Fruit fly (Drosophila melanogaster): ENCODE measurements around the gene Swip-1.

Swip-1 gene

DNA sequence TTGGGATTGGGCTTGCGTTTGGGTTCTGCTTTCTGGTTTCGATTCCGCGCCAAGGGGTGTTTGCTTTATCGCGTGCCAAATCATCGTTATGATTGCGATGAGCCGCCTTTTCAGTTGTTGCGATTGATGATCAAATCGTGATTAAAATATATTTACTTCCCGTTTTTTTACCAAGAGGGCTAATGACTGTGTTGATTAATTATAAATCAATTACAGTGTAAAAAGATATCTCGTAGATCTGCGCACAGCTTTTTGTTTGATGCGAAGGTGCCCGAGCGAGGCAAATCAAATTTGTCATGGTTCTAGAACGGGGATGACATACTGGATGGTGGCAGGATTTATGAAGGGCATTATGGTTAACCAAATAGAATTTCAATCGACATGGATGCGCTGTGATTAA, 53.2 kb downstream of the Swip-1 start:
- no peak for TF ChIP-seq gl (tag; optimal IDR thresholded peaks at IDR 0.05)
- TF ChIP-seq CG17806 (tag; optimal IDR thresholded peaks at IDR 0.05) = no peak
- TF ChIP-seq CG12605 (GFP tag; IDR thresholded peaks at IDR 0.05) = no peak
- TF ChIP-seq CG8301 (tag; optimal IDR thresholded peaks at IDR 0.05) = no peak
- TF ChIP-seq EcR (GFP tag; optimal IDR thresholded peaks at IDR 0.05) = no peak
- TF ChIP-seq CG9948 (tag; optimal IDR thresholded peaks at IDR 0.05) = no peak
- TF ChIP-seq CG4496 (GFP tag; IDR thresholded peaks at IDR 0.05) = no peak
- no peak for TF ChIP-seq Ets98B (GFP tag; IDR thresholded peaks at IDR 0.05)
- no peak for TF ChIP-seq CG32121 (GFP tag; IDR thresholded peaks at IDR 0.05)
- TF ChIP-seq D1 (tag; optimal IDR thresholded peaks at IDR 0.05) = no peak
- TF ChIP-seq CG13204 (GFP tag; optimal IDR thresholded peaks at IDR 0.05) = no peak
- TF ChIP-seq fd96Ca (GFP tag; IDR thresholded peaks at IDR 0.05) = no peak
- no peak for TF ChIP-seq CG10348 (GFP tag; IDR thresholded peaks at IDR 0.05)
- no peak for TF ChIP-seq CG34367 (tag; optimal IDR thresholded peaks at IDR 0.05)
- TF ChIP-seq CG8159 (tag; optimal IDR thresholded peaks at IDR 0.05) = no peak
- TF ChIP-seq Pif1B (GFP tag; optimal IDR thresholded peaks at IDR 0.05) = no peak
- no peak for TF ChIP-seq CG15710 (tag; optimal IDR thresholded peaks at IDR 0.05)

DNA sequence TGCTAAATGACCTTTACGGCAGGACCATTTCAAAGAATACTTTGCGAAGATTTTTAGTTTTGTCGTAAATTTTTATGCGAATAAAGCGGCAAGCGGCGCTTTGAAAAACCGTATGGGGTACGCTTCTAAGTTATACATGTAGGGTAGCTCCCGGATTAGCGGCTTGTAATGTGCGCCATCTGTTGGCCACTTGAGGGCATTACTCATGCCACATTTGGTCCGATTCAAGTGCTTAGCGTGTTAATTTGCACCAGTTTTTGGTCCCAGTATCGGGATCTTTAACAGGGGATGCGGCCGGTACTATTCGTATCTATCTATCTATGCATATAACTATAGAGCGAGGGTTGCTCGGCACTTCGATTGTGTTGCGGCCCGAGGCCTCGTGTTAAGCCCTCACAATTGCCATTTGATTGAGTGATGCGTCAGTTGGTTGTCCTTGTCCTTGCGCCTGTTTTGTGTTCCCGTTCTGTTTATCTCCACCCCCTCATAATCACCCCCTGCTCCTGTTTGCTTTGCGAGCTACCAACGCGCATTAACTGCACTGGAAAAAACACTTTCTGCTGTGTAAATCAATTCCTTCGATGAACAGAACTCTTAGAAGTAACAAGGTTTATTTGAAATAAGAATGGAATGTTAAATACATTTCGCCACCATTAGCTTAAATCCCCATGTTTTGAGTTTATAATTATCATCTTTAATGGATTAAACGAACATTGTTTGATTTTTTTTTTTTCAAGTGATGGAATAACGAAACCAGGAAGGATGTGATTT, 56.5 kb downstream of the Swip-1 start:
- TF ChIP-seq CG17806 (tag; optimal IDR thresholded peaks at IDR 0.05) (no peak), CG8159 (tag; optimal IDR thresholded peaks at IDR 0.05) (no peak), CG8301 (tag; optimal IDR thresholded peaks at IDR 0.05) (no peak), EcR (GFP tag; optimal IDR thresholded peaks at IDR 0.05) (no peak), fd96Ca (GFP tag; IDR thresholded peaks at IDR 0.05) (no peak)

DNA sequence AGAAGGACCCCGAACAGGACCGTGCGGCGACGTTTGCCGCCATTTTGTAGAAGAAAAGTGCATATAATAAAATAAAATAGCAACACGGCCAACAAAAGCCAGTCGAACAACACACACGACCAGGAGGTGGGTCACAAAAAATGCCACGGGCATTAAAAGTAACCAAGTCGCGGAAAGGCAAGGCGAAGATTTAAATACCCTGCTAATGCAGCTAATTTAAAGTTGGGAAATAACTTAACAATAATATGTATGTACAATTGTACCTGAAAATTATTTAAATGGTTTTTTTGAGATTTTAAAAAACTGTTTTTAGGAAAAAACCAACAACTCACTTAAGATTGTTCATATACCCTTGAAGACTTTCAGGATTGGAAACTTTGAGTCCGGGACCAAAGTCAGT, 57.5 kb downstream of the Swip-1 start:
- TF ChIP-seq CG13204 (GFP tag; optimal IDR thresholded peaks at IDR 0.05) = no peak
- no peak for TF ChIP-seq rn (GFP tag; IDR thresholded peaks at IDR 0.05)
- no peak for TF ChIP-seq CG15710 (tag; optimal IDR thresholded peaks at IDR 0.05)
- TF ChIP-seq CG12605 (GFP tag; IDR thresholded peaks at IDR 0.05) = no peak
- no peak for TF ChIP-seq EcR (GFP tag; optimal IDR thresholded peaks at IDR 0.05)
- no peak for TF ChIP-seq D1 (tag; optimal IDR thresholded peaks at IDR 0.05)
- TF ChIP-seq gl (tag; optimal IDR thresholded peaks at IDR 0.05) = no peak
- TF ChIP-seq CG14655 (GFP tag; optimal IDR thresholded peaks at IDR 0.05) = no peak
- TF ChIP-seq Ets98B (GFP tag; IDR thresholded peaks at IDR 0.05) = no peak
- no peak for TF ChIP-seq Snoo (tag; optimal IDR thresholded peaks at IDR 0.05)
- no peak for TF ChIP-seq CG8159 (tag; optimal IDR thresholded peaks at IDR 0.05)
- TF ChIP-seq CG10348 (GFP tag; IDR thresholded peaks at IDR 0.05) = no peak
- no peak for TF ChIP-seq Pif1A (GFP tag; optimal IDR thresholded peaks at IDR 0.05)
- TF ChIP-seq CG8301 (tag; optimal IDR thresholded peaks at IDR 0.05) = no peak
- TF ChIP-seq CG9948 (tag; optimal IDR thresholded peaks at IDR 0.05) = no peak
- no peak for TF ChIP-seq fd96Ca (GFP tag; IDR thresholded peaks at IDR 0.05)
- TF ChIP-seq CG17806 (tag; optimal IDR thresholded peaks at IDR 0.05) = no peak
- no peak for TF ChIP-seq Pif1B (GFP tag; optimal IDR thresholded peaks at IDR 0.05)
- no peak for TF ChIP-seq CG32121 (GFP tag; IDR thresholded peaks at IDR 0.05)

DNA sequence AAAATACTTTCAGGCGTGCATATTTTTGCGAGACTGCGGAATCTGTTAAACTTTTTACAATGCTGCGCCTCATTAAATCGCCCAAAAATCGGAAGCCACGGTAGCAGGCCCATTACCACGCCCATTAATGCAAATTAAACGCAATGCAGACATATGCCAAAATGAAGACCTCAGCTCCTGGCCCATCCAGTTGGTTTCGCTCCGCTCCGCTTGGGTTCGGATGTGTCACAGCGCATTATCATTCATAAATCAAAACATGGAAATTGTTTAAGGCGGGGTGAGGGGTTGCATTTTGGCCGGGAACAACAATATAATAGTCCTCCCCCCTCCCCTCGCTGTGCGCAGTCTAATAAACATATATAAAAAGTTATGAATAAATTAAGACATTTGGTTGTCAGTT, 59.2 kb downstream of the Swip-1 start:
- TF ChIP-seq CG10348 (GFP tag; IDR thresholded peaks at IDR 0.05) (no peak), CG8159 (tag; optimal IDR thresholded peaks at IDR 0.05) (no peak), CG12605 (GFP tag; IDR thresholded peaks at IDR 0.05) (no peak), D1 (tag; optimal IDR thresholded peaks at IDR 0.05) (no peak), CG14655 (GFP tag; optimal IDR thresholded peaks at IDR 0.05) (no peak), Ets98B (GFP tag; IDR thresholded peaks at IDR 0.05) (no peak), EcR (GFP tag; optimal IDR thresholded peaks at IDR 0.05) (no peak), Pif1B (GFP tag; optimal IDR thresholded peaks at IDR 0.05) (no peak), gl (tag; optimal IDR thresholded peaks at IDR 0.05) (no peak), fd96Ca (GFP tag; IDR thresholded peaks at IDR 0.05) (no peak), rn (GFP tag; IDR thresholded peaks at IDR 0.05) (no peak), CG34367 (tag; optimal IDR thresholded peaks at IDR 0.05) (no peak), CG4496 (GFP tag; IDR thresholded peaks at IDR 0.05) (no peak), Snoo (tag; optimal IDR thresholded peaks at IDR 0.05) (no peak), CG15710 (tag; optimal IDR thresholded peaks at IDR 0.05) (no peak)
